Fruit fly (Drosophila melanogaster): Measurements from ENCODE around the gene CG31524.

The CG31524 gene

DNA sequence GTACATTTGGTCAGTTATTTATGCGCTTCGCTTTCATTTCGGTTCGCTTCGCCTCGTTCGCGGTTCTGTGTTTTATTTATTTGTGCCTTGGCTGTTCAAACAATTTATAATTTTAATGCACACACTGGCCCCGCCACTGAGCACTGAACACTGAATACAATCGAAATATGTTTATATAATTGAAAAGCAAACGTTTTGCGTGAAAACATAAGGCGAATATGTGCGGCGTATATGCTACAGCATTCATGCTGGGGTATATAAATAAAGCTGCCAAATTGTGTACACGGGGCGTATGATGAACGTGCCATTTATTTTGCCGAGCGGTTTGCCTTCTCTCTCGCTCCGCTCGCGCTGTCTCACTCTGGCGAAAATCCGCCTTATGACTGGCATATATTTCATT is 22.8 kb upstream of the CG31524 start (continued):
- TF ChIP-seq HLH54F (GFP tag; optimal IDR thresholded peaks at IDR 0.05) (no peak), CG6765 (GFP tag; optimal IDR thresholded peaks at IDR 0.05) (peak; percentile 49), Dbx (GFP tag; IDR thresholded peaks at IDR 0.05) (peak; percentile 20; the same call in 1 of the 3 replicates), CG14441 (GFP tag; IDR thresholded peaks at IDR 0.05) (no peak), Atf6 (GFP tag; IDR thresholded peaks at IDR 0.05) (0 out of 2 replicates have a peak, but pooled peaks have one; percentile 10), sd (tag; optimal IDR thresholded peaks at IDR 0.05) (peak; percentile 36), CG9727 (GFP tag; optimal IDR thresholded peaks at IDR 0.05) (no peak), CG14667 (GFP tag; IDR thresholded peaks at IDR 0.05) (no peak), stwl (tag; optimal IDR thresholded peaks at IDR 0.05) (no peak), ERR (GFP tag; optimal IDR thresholded peaks at IDR 0.05) (no peak), chinmo (GFP tag; IDR thresholded peaks at IDR 0.05; ENCODE audit: partially characterized antibody) (0 out of 4 replicates have a peak, but pooled peaks have one; percentile 57), prd (optimal IDR thresholded peaks at IDR 0.05) (no peak), prd (GFP tag; IDR thresholded peaks at IDR 0.05) (no peak), CG3838 (GFP tag; optimal IDR thresholded peaks at IDR 0.05) (no peak), zf30C (GFP tag; optimal IDR thresholded peaks at IDR 0.05) (no peak), tgo (GFP tag; IDR thresholded peaks at IDR 0.05) (no peak), jing (GFP tag; optimal IDR thresholded peaks at IDR 0.05) (no peak), Hmx (GFP tag; optimal IDR thresholded peaks at IDR 0.05) (no peak), CG5953 (GFP tag; IDR thresholded peaks at IDR 0.05) (no peak), Hr78 (GFP tag; optimal IDR thresholded peaks at IDR 0.05) (no peak), HmgZ (tag; optimal IDR thresholded peaks at IDR 0.05) (no peak), NfI (GFP tag; optimal IDR thresholded peaks at IDR 0.05) (no peak), salm (tag; optimal IDR thresholded peaks at IDR 0.05) (no peak), sc (optimal IDR thresholded peaks at IDR 0.05) (no peak), sc (GFP tag; optimal IDR thresholded peaks at IDR 0.05) (no peak), Bgb (GFP tag; IDR thresholded peaks at IDR 0.05; ENCODE audit: partially characterized antibody) (no peak), CG8290 (GFP tag; optimal IDR thresholded peaks at IDR 0.05) (no peak), CG8290 (tag; optimal IDR thresholded peaks at IDR 0.05) (peak in 1 of 2 experiments; percentile 23), CG32772 (GFP tag; IDR thresholded peaks at IDR 0.05) (no peak), CG10147 (GFP tag; optimal IDR thresholded peaks at IDR 0.05) (no peak), CG16863 (GFP tag; optimal IDR thresholded peaks at IDR 0.05) (no peak), Sin3A (optimal IDR thresholded peaks at IDR 0.05) (no peak), Opbp (GFP tag; IDR thresholded peaks at IDR 0.05; ENCODE audit: partially characterized antibody) (no peak), CG6654 (GFP tag; optimal IDR thresholded peaks at IDR 0.05) (no peak), luna (GFP tag; optimal IDR thresholded peaks at IDR 0.05) (no peak), fd64A (GFP tag; optimal IDR thresholded peaks at IDR 0.05) (no peak)

DNA sequence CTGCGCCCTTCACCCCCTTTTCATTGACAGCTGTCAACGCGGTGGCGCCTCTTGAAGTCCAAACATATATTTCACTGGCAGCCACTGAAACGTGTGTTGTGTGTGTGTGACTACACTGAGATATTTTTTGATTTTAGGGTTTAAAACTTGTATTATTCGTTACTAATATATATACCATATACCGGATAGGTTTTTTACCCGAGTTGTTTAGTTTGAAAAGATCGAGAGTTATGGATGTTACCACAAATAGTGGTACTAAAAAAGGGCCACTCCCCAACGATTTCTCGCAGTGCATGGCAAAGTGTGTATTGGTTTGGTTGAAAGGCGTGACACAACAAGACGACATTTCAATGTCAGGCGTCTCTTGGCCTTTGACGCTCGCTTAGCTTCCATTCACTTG is 22.3 kb upstream of the CG31524 start:
- TF ChIP-seq prd (optimal IDR thresholded peaks at IDR 0.05) (no peak), prd (GFP tag; IDR thresholded peaks at IDR 0.05) (peak; percentile 40; the same call in 1 of the 3 replicates), dysf (GFP tag; IDR thresholded peaks at IDR 0.05) (peak; percentile 61; the same call in 2 of the 3 replicates), Pdp1 (GFP tag; optimal IDR thresholded peaks at IDR 0.05) (peak in 1 of 2 experiments; percentile 1), Hr51 (GFP tag; optimal IDR thresholded peaks at IDR 0.05) (peak in 1 of 2 experiments; percentile 35), chn (GFP tag; optimal IDR thresholded peaks at IDR 0.05) (no peak), CG3726 (GFP tag; IDR thresholded peaks at IDR 0.05) (no peak), dpn (GFP tag; optimal IDR thresholded peaks at IDR 0.05) (peak in 1 of 2 experiments; percentile 7), Ptx1 (GFP tag; IDR thresholded peaks at IDR 0.05) (peak; percentile 31; the same call in 1 of the 2 replicates), zfh1 (GFP tag; IDR thresholded peaks at IDR 0.05) (0 out of 3 replicates have a peak, but pooled peaks have one; percentile 44), Rfx (GFP tag; IDR thresholded peaks at IDR 0.05) (peak; percentile 57; the same call in 1 of the 2 replicates), CG14860 (GFP tag; IDR thresholded peaks at IDR 0.05; ENCODE audit: partially characterized antibody) (no peak), bsh (GFP tag; optimal IDR thresholded peaks at IDR 0.05) (peak in 1 of 2 experiments; percentile 28), Med (GFP tag) (peak; percentile 17), slbo (GFP tag; IDR thresholded peaks at IDR 0.05) (0 out of 2 replicates have a peak, but pooled peaks have one; percentile 33), lilli (GFP tag; optimal IDR thresholded peaks at IDR 0.05) (peak; percentile 11), CG2120 (GFP tag; optimal IDR thresholded peaks at IDR 0.05) (peak; percentile 16), tap (tag; optimal IDR thresholded peaks at IDR 0.05) (no peak), CG10366 (GFP tag; IDR thresholded peaks at IDR 0.05) (peak; percentile 13; the same call in 1 of the 2 replicates)

Data from whole organism, embryonic.